Worm (Caenorhabditis elegans) whole organism, young adult: ENCODE results near the gene srt-64.

ENCODE experiments used
- B0035.1 ChIP-seq: sonication (generic microtip); optimal IDR thresholded peaks from 2 replicates; lab custom pipeline; 2016; ENCODE audit warnings: missing genetic modification characterization, mild to moderate bottlenecking, missing compliant biosample characterization, missing genotype, missing genetic modification reagents
- attf-5 ChIP-seq: fragments of 200-800 bp; sonication (Bioruptor generic); optimal IDR thresholded peaks from 2 replicates; lab custom pipeline; 2018; ENCODE audit warnings: mild to moderate bottlenecking, missing genetic modification characterization, missing compliant biosample characterization
- chd-7 ChIP-seq: sonication (generic microtip); optimal IDR thresholded peaks from 2 replicates; lab custom pipeline; 2016; ENCODE audit warnings: mild to moderate bottlenecking, missing genetic modification characterization, moderate library complexity, missing compliant biosample characterization
- dpl-1 ChIP-seq: fragments of 150-350 bp; optimal IDR thresholded peaks from 2 replicates; lab custom pipeline; 2014; ENCODE audit warnings: missing biosample characterization, missing genetic modification reagents, missing genetic modification characterization
- efl-1 ChIP-seq: fragments of 150-350 bp; optimal IDR thresholded peaks from 2 replicates; lab custom pipeline; 2014; ENCODE audit warnings: missing biosample characterization, missing genetic modification reagents, missing genetic modification characterization
- lin-26 ChIP-seq: fragments of 200-800 bp; sonication (Bioruptor generic); IDR thresholded peaks from 2 replicates; pipeline ENCODE4 v1.3.6; 2022; ENCODE audit warnings: missing genetic modification reagents, missing genetic modification characterization, missing compliant biosample characterization
- nhr-120 ChIP-seq: fragments of 200-800 bp; sonication (Bioruptor generic); IDR thresholded peaks from 2 replicates; pipeline ENCODE4 v1.3.6; 2022; ENCODE audit warnings: missing genetic modification characterization, missing compliant biosample characterization

DNA sequence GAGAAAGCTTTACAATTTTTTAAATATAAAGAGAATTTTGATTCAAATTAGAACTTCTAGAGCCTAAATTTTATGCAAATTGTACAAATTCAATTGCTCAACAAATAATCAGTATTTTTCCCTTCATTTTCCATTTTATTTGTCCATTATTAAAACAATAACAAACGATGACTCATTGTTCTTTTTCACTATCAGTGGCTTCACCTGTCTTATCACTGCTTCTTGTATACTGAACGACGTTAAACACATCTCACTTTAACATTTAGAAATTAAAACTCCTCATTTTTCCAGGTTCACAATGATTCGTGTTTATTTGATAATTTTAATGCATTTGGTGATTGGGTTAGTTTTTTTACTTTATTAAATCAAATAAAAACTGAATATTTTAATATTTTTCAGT lies 49.8 kb downstream of the srt-64 start, which contains the start of gene sid-1:
- TF ChIP-seq lin-26 (GFP tag; lab: Robert Waterston, UW): no peak
- no peak for TF ChIP-seq attf-5 (GFP tag; lab: Kevin White, UChicago)
- TF ChIP-seq nhr-120 (GFP tag; lab: Robert Waterston, UW): no peak
- no peak for TF ChIP-seq chd-7
- no peak for TF ChIP-seq dpl-1 (GFP tag; lab: Kevin White, UChicago)
- no peak for TF ChIP-seq efl-1 (GFP tag; lab: Kevin White, UChicago)
- no peak for TF ChIP-seq B0035.1 (tag; lab: Kevin White, UChicago)
